Fruit fly (Drosophila melanogaster) whole organism, embryonic: ENCODE measurements around the gene CG31100.

ENCODE experiments used
- B-H2 ChIP-seq: fragments of 200-800 bp; sonication (Bioruptor generic); optimal IDR thresholded peaks from 2 replicates; lab custom pipeline; 2018; ENCODE audit warnings: missing biosample characterization, mild to moderate bottlenecking, missing genetic modification characterization
- CG10274 ChIP-seq: fragments of 200-800 bp; sonication (Bioruptor generic); optimal IDR thresholded peaks from 3 replicates; lab custom pipeline; 2017; ENCODE audit warnings: missing biosample characterization, mild to moderate bottlenecking, missing genetic modification characterization
- CG12391 ChIP-seq: fragments of 200-800 bp; sonication (Bioruptor generic); optimal IDR thresholded peaks from 3 replicates; lab custom pipeline; 2018; ENCODE audit warnings: missing biosample characterization, mild to moderate bottlenecking, missing genetic modification characterization, moderate library complexity
- CG13775 ChIP-seq: fragments of 200-800 bp; sonication (Bioruptor generic); optimal IDR thresholded peaks from 3 replicates; lab custom pipeline; 2017; ENCODE audit warnings: missing biosample characterization, mild to moderate bottlenecking, missing genetic modification characterization
- CG15514 ChIP-seq: fragments of 200-800 bp; sonication (Bioruptor generic); optimal IDR thresholded peaks from 3 replicates; lab custom pipeline; 2017; ENCODE audit warnings: missing biosample characterization, missing genetic modification characterization, mild to moderate bottlenecking, moderate library complexity, missing genetic modification reagents
- CG16813 ChIP-seq: fragments of 200-800 bp; sonication (Bioruptor generic); IDR thresholded peaks from 3 replicates; pipeline ENCODE4 v1.3.6; 2022; ENCODE audit warnings: missing biosample characterization, missing genetic modification characterization; ENCODE audit not compliant: partially characterized antibody
- CG18599 ChIP-seq: fragments of 200-800 bp; sonication (Bioruptor generic); optimal IDR thresholded peaks from 3 replicates; lab custom pipeline; 2017; ENCODE audit warnings: missing biosample characterization, missing genetic modification characterization, mild to moderate bottlenecking, moderate library complexity, missing genetic modification reagents
- CG18619 ChIP-seq: fragments of 200-800 bp; sonication (Bioruptor generic); optimal IDR thresholded peaks from 3 replicates; lab custom pipeline; 2017; ENCODE audit warnings: missing biosample characterization, mild to moderate bottlenecking, missing genetic modification characterization
- CG2202 ChIP-seq: fragments of 200-800 bp; sonication (Bioruptor generic); optimal IDR thresholded peaks from 2 replicates; lab custom pipeline; 2018; ENCODE audit warnings: missing biosample characterization, mild to moderate bottlenecking, missing genetic modification characterization
- CG30431 ChIP-seq: fragments of 200-800 bp; sonication (Bioruptor generic); optimal IDR thresholded peaks from 2 replicates; lab custom pipeline; 2017; ENCODE audit warnings: missing biosample characterization, missing genetic modification characterization
- CG3163 ChIP-seq: fragments of 200-800 bp; sonication (Bioruptor generic); optimal IDR thresholded peaks from 3 replicates; lab custom pipeline; 2016; ENCODE audit warnings: missing biosample characterization, missing genetic modification characterization
- CG3281 ChIP-seq: fragments of 200-800 bp; sonication (Bioruptor generic); optimal IDR thresholded peaks from 3 replicates; lab custom pipeline; 2017; ENCODE audit warnings: missing biosample characterization, mild to moderate bottlenecking, missing genetic modification characterization
- CG3995 ChIP-seq: fragments of 200-800 bp; sonication (Bioruptor generic); optimal IDR thresholded peaks from 3 replicates; lab custom pipeline; 2016; ENCODE audit warnings: missing biosample characterization, missing genetic modification characterization
- CG4328 ChIP-seq: fragments of 200-800 bp; sonication (Bioruptor generic); optimal IDR thresholded peaks from 3 replicates; lab custom pipeline; 2017; ENCODE audit warnings: missing biosample characterization, missing genetic modification reagents, missing genetic modification characterization
- CG4404 ChIP-seq: fragments of 200-800 bp; sonication (Bioruptor generic); IDR thresholded peaks from 2 replicates; pipeline ENCODE4 v1.3.6; 2022; ENCODE audit warnings: missing biosample characterization, missing genetic modification characterization
- CG4730 ChIP-seq: fragments of 200-800 bp; sonication (Bioruptor generic); IDR thresholded peaks from 2 replicates; pipeline ENCODE4 v1.3.6; 2022; ENCODE audit warnings: missing biosample characterization, missing genetic modification characterization
- CG7556 ChIP-seq: fragments of 200-800 bp; sonication (Bioruptor generic); optimal IDR thresholded peaks from 2 replicates; lab custom pipeline; 2017; ENCODE audit warnings: missing biosample characterization, mild to moderate bottlenecking, missing genetic modification characterization
- CG9727 ChIP-seq: fragments of 200-800 bp; sonication (Bioruptor generic); optimal IDR thresholded peaks from 3 replicates; lab custom pipeline; 2017; ENCODE audit warnings: missing biosample characterization, mild to moderate bottlenecking, missing genetic modification characterization
- CG9876 ChIP-seq: fragments of 200-800 bp; sonication (Bioruptor generic); optimal IDR thresholded peaks from 2 replicates; lab custom pipeline; 2016; ENCODE audit warnings: missing biosample characterization, missing genetic modification characterization
- Fer2 ChIP-seq: fragments of 200-800 bp; sonication (Bioruptor generic); optimal IDR thresholded peaks from 2 replicates; lab custom pipeline; 2018; ENCODE audit warnings: missing biosample characterization, mild to moderate bottlenecking, missing genetic modification characterization, moderate library complexity
- HmgD ChIP-seq: fragments of 200-800 bp; sonication (Bioruptor generic); optimal IDR thresholded peaks from 3 replicates; lab custom pipeline; 2016; ENCODE audit warnings: missing biosample characterization, missing genetic modification characterization
- Jarid2 ChIP-seq: fragments of 200-800 bp; sonication (Bioruptor generic); optimal IDR thresholded peaks from 3 replicates; lab custom pipeline; 2017; ENCODE audit warnings: mild to moderate bottlenecking, missing biosample characterization, missing genetic modification reagents, missing genetic modification characterization
- MTF-1 ChIP-seq: fragments of 200-800 bp; sonication (Bioruptor generic); optimal IDR thresholded peaks from 2 replicates; lab custom pipeline; 2018; ENCODE audit warnings: missing biosample characterization, mild to moderate bottlenecking, missing genetic modification characterization, borderline replicate concordance
- Max ChIP-seq: fragments of 200-800 bp; sonication (Bioruptor generic); optimal IDR thresholded peaks from 2 replicates; lab custom pipeline; 2016; ENCODE audit warnings: missing biosample characterization, mild to moderate bottlenecking, missing genetic modification characterization
- NC2α ChIP-seq: fragments of 200-800 bp; sonication (Bioruptor generic); optimal IDR thresholded peaks from 2 replicates; lab custom pipeline; 2016; ENCODE audit warnings: missing biosample characterization, missing genetic modification characterization
- Nf-YB ChIP-seq: fragments of 200-800 bp; sonication (Bioruptor generic); optimal IDR thresholded peaks from 3 replicates; lab custom pipeline; 2019; ENCODE audit warnings: missing biosample characterization, mild to moderate bottlenecking, missing genetic modification characterization, moderate library complexity
- Opbp ChIP-seq: fragments of 200-800 bp; sonication (Bioruptor generic); IDR thresholded peaks from 3 replicates; pipeline ENCODE4 v1.3.6; 2022; ENCODE audit warnings: missing biosample characterization, missing genetic modification characterization; ENCODE audit not compliant: partially characterized antibody
- Rfx ChIP-seq: fragments of 200-800 bp; sonication (Bioruptor generic); IDR thresholded peaks from 2 replicates; pipeline ENCODE4 v1.3.6; 2022; ENCODE audit warnings: missing biosample characterization, missing genetic modification characterization
- Six4 ChIP-seq: fragments of 200-800 bp; sonication (Bioruptor generic); optimal IDR thresholded peaks from 2 replicates; lab custom pipeline; 2016; ENCODE audit warnings: missing biosample characterization, missing genetic modification characterization
- Tbp ChIP-seq: fragments of >200 bp; optimal IDR thresholded peaks from 2 replicates; lab custom pipeline; 2018; ENCODE audit warnings: missing biosample characterization, missing genetic modification characterization
- Xbp1 ChIP-seq: fragments of 200-800 bp; sonication (Bioruptor generic); optimal IDR thresholded peaks from 3 replicates; lab custom pipeline; 2016; ENCODE audit warnings: missing biosample characterization, mild to moderate bottlenecking, missing genetic modification characterization
- bab2 ChIP-seq: fragments of 200-800 bp; sonication (Bioruptor generic); optimal IDR thresholded peaks from 2 replicates; lab custom pipeline; 2016; ENCODE audit warnings: missing biosample characterization, missing genetic modification characterization
- dati ChIP-seq: fragments of 200-800 bp; sonication (Bioruptor generic); IDR thresholded peaks from 2 replicates; pipeline ENCODE4 v1.3.6; 2022; ENCODE audit warnings: missing biosample characterization, missing genetic modification characterization
- dimm ChIP-seq: fragments of 200-800 bp; sonication (Bioruptor generic); IDR thresholded peaks from 2 replicates; pipeline ENCODE4 v1.3.6; 2022; ENCODE audit warnings: missing biosample characterization, missing genetic modification characterization
- eve ChIP-seq, 2 experiments: fragments of >200 bp; optimal IDR thresholded peaks; 2 replicates each; lab custom pipeline; 2017; ENCODE audit warnings: missing biosample characterization in 2 of 2, missing genetic modification characterization in 2 of 2
- ewg ChIP-seq: fragments of 200-800 bp; sonication (Bioruptor generic); optimal IDR thresholded peaks from 3 replicates; lab custom pipeline; 2017; ENCODE audit warnings: mild to moderate bottlenecking, missing biosample characterization, missing genetic modification reagents, missing genetic modification characterization
- gro ChIP-seq: fragments of 200-800 bp; sonication (Bioruptor generic); optimal IDR thresholded peaks from 2 replicates; lab custom pipeline; 2016; ENCODE audit warnings: missing biosample characterization, missing genetic modification characterization
- h ChIP-seq: fragments of >200 bp; optimal IDR thresholded peaks from 2 replicates; lab custom pipeline; 2017
- hth ChIP-seq: fragments of >200 bp; optimal IDR thresholded peaks from 2 replicates; lab custom pipeline; 2017; ENCODE audit warnings: inconsistent platforms
- mld ChIP-seq: fragments of 200-800 bp; sonication (Bioruptor generic); IDR thresholded peaks from 3 replicates; pipeline ENCODE4 v1.3.6; 2022; ENCODE audit warnings: missing biosample characterization, missing genetic modification characterization; ENCODE audit not compliant: partially characterized antibody
- pros ChIP-seq: fragments of 200-800 bp; sonication (Bioruptor generic); optimal IDR thresholded peaks from 3 replicates; lab custom pipeline; 2019; ENCODE audit warnings: missing biosample characterization, mild to moderate bottlenecking, missing genetic modification characterization, moderate library complexity
- pum ChIP-seq: fragments of 200-800 bp; sonication (Bioruptor generic); optimal IDR thresholded peaks from 2 replicates; lab custom pipeline; 2016; ENCODE audit warnings: missing biosample characterization, missing genetic modification characterization
- row ChIP-seq: fragments of 200-800 bp; sonication (Bioruptor generic); IDR thresholded peaks from 3 replicates; pipeline ENCODE4 v1.3.6; 2022; ENCODE audit warnings: missing biosample characterization, missing genetic modification characterization
- schlank ChIP-seq: fragments of 200-800 bp; sonication (Bioruptor generic); optimal IDR thresholded peaks from 2 replicates; lab custom pipeline; 2018; ENCODE audit warnings: missing biosample characterization, mild to moderate bottlenecking, missing genetic modification characterization
- sd ChIP-seq: fragments of 200-800 bp; sonication (Bioruptor generic); optimal IDR thresholded peaks from 3 replicates; lab custom pipeline; 2018; ENCODE audit warnings: missing biosample characterization, mild to moderate bottlenecking, missing genetic modification characterization, moderate library complexity
- sug ChIP-seq: fragments of 200-800 bp; optimal IDR thresholded peaks from 2 replicates; lab custom pipeline; 2019; ENCODE audit warnings: missing biosample characterization, mild to moderate bottlenecking, missing genetic modification characterization, moderate library complexity
- tna ChIP-seq: fragments of 200-800 bp; sonication (Bioruptor generic); IDR thresholded peaks from 2 replicates; pipeline ENCODE4 v1.3.6; 2022; ENCODE audit warnings: missing biosample characterization, missing genetic modification characterization; ENCODE audit not compliant: partially characterized antibody
- trem ChIP-seq: fragments of 200-800 bp; optimal IDR thresholded peaks from 3 replicates; lab custom pipeline; 2019; ENCODE audit warnings: missing biosample characterization, mild to moderate bottlenecking, missing genetic modification characterization, moderate library complexity
- usp ChIP-seq: fragments of >200 bp; optimal IDR thresholded peaks from 2 replicates; lab custom pipeline; 2017; ENCODE audit warnings: missing biosample characterization, missing genetic modification characterization
- yki ChIP-seq: fragments of >200 bp; optimal IDR thresholded peaks from 3 replicates; lab custom pipeline; 2018

The CG31100 gene

dm6 chr3R:8945502-8946324, 57.7 kb downstream of the CG31100 start (continued):
- no peak for TF ChIP-seq usp
- peak; percentile 58 for TF ChIP-seq MTF-1 (GFP tag; lab: Kevin White, UChicago)
- peak; percentile 71 for TF ChIP-seq CG3281
- peak; percentile 17 for TF ChIP-seq Fer2 (tag; lab: Kevin White, UChicago)
- TF ChIP-seq mld (GFP tag; lab: Robert Waterston, UW): no peak
- peak; percentile 80 for TF ChIP-seq Six4 (GFP tag; lab: Kevin White, UChicago)
- peak; percentile 88 for TF ChIP-seq CG12391
- peak; percentile 84 for TF ChIP-seq CG18599
- TF ChIP-seq dati (GFP tag; lab: Robert Waterston, UW): no peak
- TF ChIP-seq CG9727: peak; percentile 67
- TF ChIP-seq CG13775: peak; percentile 60
- peak; percentile 59 for TF ChIP-seq CG2202 (tag; lab: Kevin White, UChicago)
- peak; percentile 71 for TF ChIP-seq Nf-YB (GFP tag; lab: Kevin White, UChicago)
- TF ChIP-seq CG10274 (GFP tag; lab: Kevin White, UChicago): peak; percentile 52
- TF ChIP-seq Opbp (GFP tag; lab: Robert Waterston, UW): no peak; the same call in 2 of the 3 replicates
- TF ChIP-seq Jarid2: peak; percentile 53
- peak; percentile 66 for TF ChIP-seq trem
- TF ChIP-seq tna (GFP tag; lab: Robert Waterston, UW): no peak
- peak; percentile 92 for TF ChIP-seq CG7556 (GFP tag; lab: Kevin White, UChicago)
- peak; percentile 65 for TF ChIP-seq Max (GFP tag; lab: Kevin White, UChicago)
- peak; percentile 83 for TF ChIP-seq CG4328 (GFP tag; lab: Kevin White, UChicago)
- TF ChIP-seq schlank (tag; lab: Kevin White, UChicago): no peak
- TF ChIP-seq h (lab: Kevin White, UChicago): no peak
- peak; percentile 16 for TF ChIP-seq gro (GFP tag; lab: Kevin White, UChicago)
- TF ChIP-seq CG9876: peak; percentile 24
- peak; percentile 84 for TF ChIP-seq row (GFP tag; lab: Robert Waterston, UW)
- peak; percentile 80 for TF ChIP-seq pros (GFP tag; lab: Kevin White, UChicago)
- no peak for TF ChIP-seq NC2α
- no peak for TF ChIP-seq CG3163 (GFP tag; lab: Kevin White, UChicago)
- TF ChIP-seq CG15514 (GFP tag; lab: Kevin White, UChicago): peak; percentile 42
- peak; percentile 78 for TF ChIP-seq Rfx (GFP tag; lab: Robert Waterston, UW)
- TF ChIP-seq CG16813 (GFP tag; lab: Robert Waterston, UW): no peak
- no peak for TF ChIP-seq yki (lab: Kevin White, UChicago)
- TF ChIP-seq CG30431 (GFP tag; lab: Kevin White, UChicago): peak; percentile 63
- TF ChIP-seq Tbp (GFP tag; lab: Kevin White, UChicago): no peak
- TF ChIP-seq pum (GFP tag; lab: Kevin White, UChicago): peak; percentile 17
- no peak for TF ChIP-seq hth
- TF ChIP-seq CG18619: peak; percentile 68
- TF ChIP-seq eve (GFP tag; optimal IDR thresholded peaks at IDR 0.05; lab: Kevin White, UChicago): no peak
- TF ChIP-seq CG4730 (GFP tag; lab: Robert Waterston, UW): peak; percentile 71
- peak; percentile 16 for TF ChIP-seq CG3995 (GFP tag; lab: Kevin White, UChicago)
- peak; percentile 69 for TF ChIP-seq dimm (GFP tag; lab: Robert Waterston, UW)
- TF ChIP-seq bab2: peak; percentile 18
- peak; percentile 58 for TF ChIP-seq sd (tag; lab: Kevin White, UChicago)
- no peak for TF ChIP-seq B-H2
- TF ChIP-seq Xbp1: peak; percentile 83
- TF ChIP-seq CG4404 (GFP tag; lab: Robert Waterston, UW): peak; percentile 62
- TF ChIP-seq ewg: peak; percentile 71
- TF ChIP-seq sug (tag; lab: Kevin White, UChicago): peak; percentile 76
- no peak for TF ChIP-seq HmgD (GFP tag; lab: Kevin White, UChicago)
